Worm (Caenorhabditis elegans) whole organism, midembryonic: ENCODE data around the gene daf-3.

Source experiments
- T22C8.4 ChIP-seq: fragments of 200-800 bp; sonication (Bioruptor generic); IDR thresholded peaks from 2 replicates; pipeline ENCODE4 v1.3.6; 2022; ENCODE audit warnings: missing genetic modification characterization, missing compliant biosample characterization
- cog-1 ChIP-seq: sonication (generic microtip); optimal IDR thresholded peaks from 2 replicates; lab custom pipeline; 2016; ENCODE audit warnings: missing genetic modification characterization, missing compliant biosample characterization
- flt-1 ChIP-seq: fragments of 200-800 bp; sonication (Bioruptor generic); IDR thresholded peaks from 2 replicates; pipeline ENCODE4 v1.3.6; 2022; ENCODE audit warnings: missing genetic modification characterization, missing compliant biosample characterization
- klf-2 ChIP-seq: fragments of 200-800 bp; sonication (Bioruptor generic); conservative IDR thresholded peaks from 2 replicates; pipeline ENCODE4 v1.3.6; 2022; ENCODE audit warnings: missing genetic modification reagents, missing genetic modification characterization, missing compliant biosample characterization
- med-1 ChIP-seq: sonication (generic microtip); optimal IDR thresholded peaks from 2 replicates; lab custom pipeline; 2017; ENCODE audit warnings: missing genetic modification characterization, mild to moderate bottlenecking, missing compliant biosample characterization, antibody characterized with exemption, missing genetic modification reagents; ENCODE audit not compliant: insufficient read depth
- ref-1 ChIP-seq: fragments of 200-800 bp; sonication (Bioruptor generic); conservative IDR thresholded peaks from 2 replicates; pipeline ENCODE4 v1.3.6; 2022; ENCODE audit warnings: missing genetic modification reagents, missing genetic modification characterization, missing compliant biosample characterization
- tab-1 ChIP-seq: fragments of 200-800 bp; sonication (Bioruptor generic); IDR thresholded peaks from 2 replicates; pipeline ENCODE4 v1.3.6; 2022; ENCODE audit warnings: missing genetic modification characterization, missing compliant biosample characterization
- ztf-23 ChIP-seq: fragments of 200-800 bp; sonication (Bioruptor generic); IDR thresholded peaks from 2 replicates; pipeline ENCODE4 v1.3.6; 2022; ENCODE audit warnings: missing genetic modification reagents, missing genetic modification characterization, missing compliant biosample characterization

DNA sequence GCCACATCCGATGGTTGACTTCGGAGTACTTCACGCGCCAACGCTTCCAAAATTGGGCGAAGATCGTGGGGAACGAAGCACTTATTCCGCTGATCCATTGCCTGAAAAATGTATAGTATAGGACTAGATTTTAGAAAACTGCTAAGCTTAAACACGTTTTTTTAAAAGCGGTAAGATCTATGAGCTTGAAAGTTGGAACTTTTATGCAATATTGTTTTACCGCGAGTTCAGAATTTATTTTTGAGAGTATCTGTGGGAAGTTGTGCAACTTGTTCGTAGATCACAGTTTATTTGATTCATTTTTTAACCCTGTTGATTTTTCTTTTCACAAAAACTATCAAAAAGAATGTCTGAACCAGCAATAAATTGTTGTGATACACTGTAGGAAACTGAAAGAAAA is 16.1 kb upstream of the daf-3 start, which contains the start of gene F39H12.3:
- no peak for TF ChIP-seq cog-1 (tag; lab: Kevin White, UChicago)
- no peak for TF ChIP-seq flt-1 (GFP tag; lab: Robert Waterston, UW)
- no peak for TF ChIP-seq T22C8.4
- no peak for TF ChIP-seq med-1
- no peak for TF ChIP-seq tab-1 (GFP tag; lab: Robert Waterston, UW)
- no peak for TF ChIP-seq klf-2 (GFP tag; lab: Robert Waterston, UW)
- no peak for TF ChIP-seq ref-1 (GFP tag; lab: Robert Waterston, UW)
- no peak for TF ChIP-seq ztf-23
